Worm (Caenorhabditis elegans) whole organism, L3 larva: ENCODE results near the gene F21C10.19.

Experiments used
- R02D3.7 ChIP-seq: fragments of 150-350 bp; optimal IDR thresholded peaks from 2 replicates; lab custom pipeline; 2014; ENCODE audit warnings: missing biosample characterization, missing genetic modification characterization
- ZK546.5 ChIP-seq: sonication (generic microtip); optimal IDR thresholded peaks from 2 replicates; lab custom pipeline; 2017; ENCODE audit warnings: missing biosample characterization, missing genetic modification characterization
- aly-2 ChIP-seq: fragments of 150-350 bp; optimal IDR thresholded peaks from 2 replicates; lab custom pipeline; 2014; ENCODE audit warnings: missing biosample characterization, missing genetic modification characterization
- ama-1 ChIP-seq: fragments of 150-350 bp; optimal IDR thresholded peaks from 2 replicates; lab custom pipeline; 2018
- ceh-16 ChIP-seq: sonication (generic microtip); optimal IDR thresholded peaks from 2 replicates; lab custom pipeline; 2017; ENCODE audit warnings: missing biosample characterization, missing genetic modification characterization
- ceh-28 ChIP-seq: fragments of 150-350 bp; optimal IDR thresholded peaks from 2 replicates; lab custom pipeline; 2014; ENCODE audit warnings: missing biosample characterization, missing genetic modification reagents, missing genetic modification characterization
- ceh-82 ChIP-seq: fragments of 150-350 bp; optimal IDR thresholded peaks from 2 replicates; lab custom pipeline; 2014; ENCODE audit warnings: missing biosample characterization, missing genetic modification characterization
- ceh-9 ChIP-seq: sonication (generic microtip); optimal IDR thresholded peaks from 2 replicates; lab custom pipeline; 2018; ENCODE audit warnings: missing biosample characterization, missing genetic modification characterization
- daf-12 ChIP-seq: fragments of 150-350 bp; optimal IDR thresholded peaks from 2 replicates; lab custom pipeline; 2014; ENCODE audit warnings: missing biosample characterization, missing genetic modification reagents, missing genetic modification characterization
- egl-27 ChIP-seq: sonication (generic microtip); optimal IDR thresholded peaks from 4 replicates; lab custom pipeline; 2017; ENCODE audit warnings: missing biosample characterization, missing genetic modification reagents, missing genetic modification characterization
- egl-5 ChIP-seq: fragments of 150-350 bp; optimal IDR thresholded peaks from 2 replicates; lab custom pipeline; 2017; ENCODE audit warnings: missing biosample characterization, missing genetic modification reagents, missing genetic modification characterization, inconsistent platforms
- elt-1 ChIP-seq: fragments of 150-350 bp; optimal IDR thresholded peaks from 2 replicates; lab custom pipeline; 2014; ENCODE audit warnings: missing biosample characterization, missing genetic modification characterization
- elt-2 ChIP-seq: sonication (generic microtip); optimal IDR thresholded peaks from 2 replicates; lab custom pipeline; 2016; ENCODE audit warnings: missing genetic modification reagents, mild to moderate bottlenecking, missing genetic modification characterization, missing compliant biosample characterization
- elt-3 ChIP-seq, 3 experiments: fragments of 150-350 bp in 1 of 3; sonication (generic microtip) in 2 of 3; optimal IDR thresholded peaks; 2 replicates in 2 of 3; 4 replicates in 1 of 3; lab custom pipeline; 2014 to 2017; ENCODE audit warnings: missing biosample characterization in 3 of 3, missing genetic modification characterization in 3 of 3
- eor-1 ChIP-seq, 2 experiments: fragments of 150-350 bp; optimal IDR thresholded peaks; 2 replicates each; lab custom pipeline; 2014 to 2018; ENCODE audit warnings: missing biosample characterization in 2 of 2, missing genetic modification characterization in 2 of 2
- fkh-10 ChIP-seq: sonication (generic microtip); optimal IDR thresholded peaks from 2 replicates; lab custom pipeline; 2017; ENCODE audit warnings: missing biosample characterization, missing genetic modification reagents, missing genetic modification characterization
- fkh-2 ChIP-seq: fragments of 150-350 bp; optimal IDR thresholded peaks from 2 replicates; lab custom pipeline; 2014; ENCODE audit warnings: missing biosample characterization, missing genetic modification reagents, missing genetic modification characterization
- fos-1 ChIP-seq: fragments of 150-350 bp; optimal IDR thresholded peaks from 2 replicates; lab custom pipeline; 2014; ENCODE audit warnings: missing biosample characterization, missing genetic modification characterization
- hmg-11 ChIP-seq: sonication (generic microtip); optimal IDR thresholded peaks from 2 replicates; lab custom pipeline; 2016; ENCODE audit warnings: missing genetic modification characterization, missing compliant biosample characterization
- jun-1 ChIP-seq: fragments of 150-350 bp; optimal IDR thresholded peaks from 2 replicates; lab custom pipeline; 2014; ENCODE audit warnings: missing biosample characterization, missing genetic modification reagents, missing genetic modification characterization
- lin-15B ChIP-seq: fragments of 150-350 bp; optimal IDR thresholded peaks from 2 replicates; lab custom pipeline; 2014; ENCODE audit warnings: missing biosample characterization, missing genetic modification characterization
- lin-39 ChIP-seq: fragments of 150-350 bp; optimal IDR thresholded peaks from 2 replicates; lab custom pipeline; 2018; ENCODE audit warnings: missing biosample characterization, missing genetic modification reagents, missing genetic modification characterization
- lsy-12 ChIP-seq: sonication (generic microtip); optimal IDR thresholded peaks from 2 replicates; lab custom pipeline; 2016; ENCODE audit warnings: mild to moderate bottlenecking, missing genetic modification characterization, missing compliant biosample characterization
- mdl-1 ChIP-seq: fragments of 150-350 bp; optimal IDR thresholded peaks from 2 replicates; lab custom pipeline; 2014; ENCODE audit warnings: missing biosample characterization, missing genetic modification characterization
- mml-1 ChIP-seq: fragments of 150-350 bp; sonication (generic microtip); optimal IDR thresholded peaks from 3 replicates; lab custom pipeline; 2014; ENCODE audit warnings: missing biosample characterization, missing genetic modification characterization
- nfya-1 ChIP-seq: sonication (generic microtip); optimal IDR thresholded peaks from 2 replicates; lab custom pipeline; 2017; ENCODE audit warnings: missing genetic modification characterization, mild to moderate bottlenecking, missing compliant biosample characterization, antibody characterized with exemption, moderate library complexity; ENCODE audit not compliant: insufficient read depth
- nhr-11 ChIP-seq: fragments of 150-350 bp; optimal IDR thresholded peaks from 2 replicates; lab custom pipeline; 2014; ENCODE audit warnings: missing biosample characterization, missing genetic modification characterization
- nhr-12 ChIP-seq: fragments of 150-350 bp; optimal IDR thresholded peaks from 2 replicates; lab custom pipeline; 2014; ENCODE audit warnings: missing biosample characterization, missing genetic modification characterization
- nhr-23 ChIP-seq: fragments of 150-350 bp; optimal IDR thresholded peaks from 2 replicates; lab custom pipeline; 2014; ENCODE audit warnings: missing biosample characterization, missing genetic modification reagents, missing genetic modification characterization
- nhr-237 ChIP-seq: fragments of 150-350 bp; optimal IDR thresholded peaks from 2 replicates; lab custom pipeline; 2014; ENCODE audit warnings: missing biosample characterization, missing genetic modification characterization
- nhr-25 ChIP-seq: sonication (generic microtip); optimal IDR thresholded peaks from 2 replicates; lab custom pipeline; 2017; ENCODE audit warnings: missing biosample characterization, missing genetic modification characterization
- nhr-28 ChIP-seq: fragments of 150-350 bp; optimal IDR thresholded peaks from 2 replicates; lab custom pipeline; 2014; ENCODE audit warnings: missing biosample characterization, missing genetic modification characterization
- nhr-43 ChIP-seq: sonication (generic microtip); optimal IDR thresholded peaks from 2 replicates; lab custom pipeline; 2016; ENCODE audit warnings: mild to moderate bottlenecking, missing genetic modification characterization, missing compliant biosample characterization; ENCODE audit not compliant: poor library complexity, severe bottlenecking
- nhr-67 ChIP-seq: fragments of 150-350 bp; optimal IDR thresholded peaks from 2 replicates; lab custom pipeline; 2014; ENCODE audit warnings: missing biosample characterization, missing genetic modification characterization
- nhr-76 ChIP-seq: fragments of 150-350 bp; sonication (generic microtip); optimal IDR thresholded peaks from 5 replicates; lab custom pipeline; 2014; ENCODE audit warnings: missing biosample characterization, missing genetic modification characterization
- nhr-77 ChIP-seq: fragments of 150-350 bp; optimal IDR thresholded peaks from 2 replicates; lab custom pipeline; 2014; ENCODE audit warnings: missing biosample characterization, missing genetic modification characterization
- pha-4 ChIP-seq: fragments of 150-350 bp; optimal IDR thresholded peaks from 2 replicates; lab custom pipeline; 2014; ENCODE audit warnings: missing biosample characterization, missing genetic modification reagents, missing genetic modification characterization
- pqm-1 ChIP-seq: fragments of 150-350 bp; optimal IDR thresholded peaks from 2 replicates; lab custom pipeline; 2017; ENCODE audit warnings: missing biosample characterization, missing genetic modification characterization, inconsistent platforms
- sea-2 ChIP-seq: fragments of 150-350 bp; sonication (generic microtip); optimal IDR thresholded peaks from 4 replicates; lab custom pipeline; 2014; ENCODE audit warnings: missing biosample characterization, missing genetic modification reagents, missing genetic modification characterization
- skn-1 ChIP-seq: fragments of 150-350 bp; optimal IDR thresholded peaks from 2 replicates; lab custom pipeline; 2014; ENCODE audit warnings: missing biosample characterization, missing genetic modification characterization
- snpc-4 ChIP-seq: fragments of 150-350 bp; optimal IDR thresholded peaks from 2 replicates; lab custom pipeline; 2014; ENCODE audit warnings: missing biosample characterization, missing genetic modification characterization
- tbx-2 ChIP-seq: sonication (generic microtip); optimal IDR thresholded peaks from 2 replicates; lab custom pipeline; 2016; ENCODE audit warnings: mild to moderate bottlenecking, missing genetic modification characterization, missing compliant biosample characterization
- unc-39 ChIP-seq: sonication (generic microtip); optimal IDR thresholded peaks from 4 replicates; lab custom pipeline; 2017; ENCODE audit warnings: missing biosample characterization, missing genetic modification characterization
- unc-62 ChIP-seq: fragments of 150-350 bp; sonication (generic microtip); optimal IDR thresholded peaks from 4 replicates; lab custom pipeline; 2014; ENCODE audit warnings: missing biosample characterization, missing genetic modification reagents, missing genetic modification characterization
- zag-1 ChIP-seq: fragments of 150-350 bp; optimal IDR thresholded peaks from 2 replicates; lab custom pipeline; 2014; ENCODE audit warnings: missing biosample characterization, missing genetic modification characterization
- ztf-11 ChIP-seq: fragments of 150-350 bp; optimal IDR thresholded peaks from 2 replicates; lab custom pipeline; 2014; ENCODE audit warnings: missing biosample characterization, missing genetic modification characterization
- ztf-4 ChIP-seq: fragments of 150-350 bp; optimal IDR thresholded peaks from 2 replicates; lab custom pipeline; 2014; ENCODE audit warnings: missing biosample characterization, missing genetic modification characterization

Gene F21C10.19

ce11 chrV:9095613-9096317 lies 35.1 kb upstream of the F21C10.19 start, which contains the start of gene F21C10.10:
Gene F21C10.10 (plus strand): TSS chrV:9096267.
- TF ChIP-seq hmg-11 (tag; lab: Kevin White, UChicago) (peak; percentile 62), elt-3 (tag; optimal IDR thresholded peaks at IDR 0.05; lab: Kevin White, UChicago) (peak in 2 of 3 experiments; percentile 43 to 81), mml-1 (tag; lab: Kevin White, UChicago) (peak; percentile 82), nhr-25 (tag; lab: Kevin White, UChicago) (peak; percentile 94), nhr-11 (peak; percentile 33), egl-5 (tag; lab: Kevin White, UChicago) (peak; percentile 84), skn-1 (peak; percentile 6), nhr-43 (tag; lab: Kevin White, UChicago) (peak; percentile 98), nhr-23 (tag; lab: Kevin White, UChicago) (peak; percentile 95), mdl-1 (tag; lab: Kevin White, UChicago) (peak; percentile 89), tbx-2 (tag; lab: Kevin White, UChicago) (peak; percentile 57), ztf-11 (tag; lab: Kevin White, UChicago) (no peak), sea-2 (GFP tag; lab: Kevin White, UChicago) (no peak), lsy-12 (tag; lab: Kevin White, UChicago) (peak; percentile 41), nhr-237 (tag; lab: Kevin White, UChicago) (no peak), ama-1 (no peak), lin-39 (tag; lab: Kevin White, UChicago) (peak; percentile 84), fkh-2 (tag; lab: Kevin White, UChicago) (no peak), ZK546.5 (tag; lab: Kevin White, UChicago) (no peak), elt-1 (no peak), ceh-16 (tag; lab: Kevin White, UChicago) (no peak), zag-1 (tag; lab: Kevin White, UChicago) (no peak), fos-1 (tag; lab: Kevin White, UChicago) (peak; percentile 15), unc-39 (tag; lab: Kevin White, UChicago) (no peak), pqm-1 (peak; percentile 89), jun-1 (tag; lab: Kevin White, UChicago) (peak; percentile 91), nhr-77 (peak; percentile 23), ztf-4 (peak; percentile 65), eor-1 (tag; optimal IDR thresholded peaks at IDR 0.05; lab: Kevin White, UChicago) (no peak), lin-15B (tag; lab: Kevin White, UChicago) (no peak), nhr-76 (tag; lab: Kevin White, UChicago) (peak; percentile 92), aly-2 (tag; lab: Kevin White, UChicago) (no peak), unc-62 (GFP tag; lab: Kevin White, UChicago) (peak; percentile 47), snpc-4 (peak; percentile 55), pha-4 (tag; lab: Kevin White, UChicago) (peak; percentile 96), egl-27 (tag; lab: Kevin White, UChicago) (peak; percentile 54), ceh-28 (peak; percentile 80), fkh-10 (GFP tag; lab: Kevin White, UChicago) (no peak), elt-2 (tag; lab: Kevin White, UChicago) (peak; percentile 93), nhr-67 (no peak), nfya-1 (tag; lab: Kevin White, UChicago) (peak; percentile 85), R02D3.7 (tag; lab: Kevin White, UChicago) (peak; percentile 19), nhr-28 (no peak), ceh-82 (tag; lab: Kevin White, UChicago) (no peak), ceh-9 (tag; lab: Kevin White, UChicago) (no peak), daf-12 (no peak), nhr-12 (tag; lab: Kevin White, UChicago) (no peak)
